Worm (Caenorhabditis elegans) whole organism, young adult: ENCODE measurements around the gene D1005.4.

Experiments
- B0261.1 ChIP-seq: sonication (generic microtip); optimal IDR thresholded peaks from 2 replicates; lab custom pipeline; 2016; ENCODE audit warnings: mild to moderate bottlenecking, missing genetic modification characterization, moderate library complexity, missing compliant biosample characterization
- C17E4.6 ChIP-seq: fragments of 200-800 bp; sonication (Bioruptor generic); IDR thresholded peaks from 2 replicates; pipeline ENCODE4 v1.3.6; 2022; ENCODE audit warnings: missing genetic modification reagents, missing genetic modification characterization, missing compliant biosample characterization
- F22D6.2 ChIP-seq: sonication (generic microtip); optimal IDR thresholded peaks from 2 replicates; lab custom pipeline; 2016; ENCODE audit warnings: mild to moderate bottlenecking, missing genetic modification characterization, missing compliant biosample characterization
- F37B4.10 ChIP-seq: fragments of 200-800 bp; sonication (Bioruptor generic); IDR thresholded peaks from 2 replicates; pipeline ENCODE4 v1.3.6; 2022; ENCODE audit warnings: missing genetic modification characterization, missing compliant biosample characterization
- F52B5.7 ChIP-seq: sonication (generic microtip); optimal IDR thresholded peaks from 2 replicates; lab custom pipeline; 2016; ENCODE audit warnings: mild to moderate bottlenecking, missing genetic modification characterization, missing compliant biosample characterization
- F57A8.1 ChIP-seq: fragments of 200-800 bp; sonication (Bioruptor generic); optimal IDR thresholded peaks from 2 replicates; lab custom pipeline; 2018; ENCODE audit warnings: mild to moderate bottlenecking, missing genetic modification characterization, moderate library complexity, missing compliant biosample characterization
- K11D2.4 ChIP-seq: fragments of 200-800 bp; sonication (Bioruptor generic); IDR thresholded peaks from 2 replicates; pipeline ENCODE4 v1.3.6; 2022; ENCODE audit warnings: missing genetic modification reagents, missing genetic modification characterization, missing compliant biosample characterization
- Y53G8AR.9 ChIP-seq: fragments of 200-800 bp; sonication (Bioruptor generic); conservative IDR thresholded peaks from 2 replicates; pipeline ENCODE4 v1.3.6; 2022; ENCODE audit warnings: missing genetic modification reagents, missing genetic modification characterization, missing compliant biosample characterization
- akir-1 ChIP-seq: fragments of 200-800 bp; sonication (Bioruptor generic); optimal IDR thresholded peaks from 2 replicates; lab custom pipeline; 2018; ENCODE audit warnings: mild to moderate bottlenecking, missing genetic modification characterization, moderate library complexity, missing compliant biosample characterization
- atf-7 ChIP-seq: sonication (generic microtip); optimal IDR thresholded peaks from 2 replicates; lab custom pipeline; 2017; ENCODE audit warnings: mild to moderate bottlenecking, missing genetic modification characterization, missing compliant biosample characterization
- bed-2 ChIP-seq: fragments of 200-800 bp; sonication (Bioruptor generic); IDR thresholded peaks from 2 replicates; pipeline ENCODE4 v1.3.6; 2022; ENCODE audit warnings: missing genetic modification reagents, missing genetic modification characterization, missing compliant biosample characterization
- cebp-1 ChIP-seq, 2 experiments: fragments of 200-800 bp in 1 of 2; sonication (Bioruptor generic) in 1 of 2; sonication (generic microtip) in 1 of 2; IDR thresholded peaks in 1 of 2; optimal IDR thresholded peaks in 1 of 2; 2 replicates each; pipeline versions ENCODE4 v1.3.6 to Lab custom; 2017 to 2022; ENCODE audit warnings: missing compliant biosample characterization in 2 of 2, missing genetic modification characterization in 2 of 2, mild to moderate bottlenecking in 1 of 2, missing genetic modification reagents in 1 of 2, moderate library complexity in 1 of 2
- cebp-2 ChIP-seq: fragments of 200-800 bp; sonication (Bioruptor generic); IDR thresholded peaks from 2 replicates; pipeline ENCODE4 v1.3.6; 2022; ENCODE audit warnings: missing genetic modification characterization, missing compliant biosample characterization
- ceh-27 ChIP-seq: fragments of 200-800 bp; sonication (Bioruptor generic); optimal IDR thresholded peaks from 2 replicates; lab custom pipeline; 2018; ENCODE audit warnings: mild to moderate bottlenecking, missing genetic modification characterization, moderate library complexity, missing compliant biosample characterization
- ceh-40 ChIP-seq: fragments of 200-800 bp; sonication (Bioruptor generic); IDR thresholded peaks from 2 replicates; pipeline ENCODE4 v1.3.6; 2022; ENCODE audit warnings: missing genetic modification characterization, missing compliant biosample characterization
- ceh-58 ChIP-seq: fragments of 200-800 bp; sonication (Bioruptor generic); IDR thresholded peaks from 2 replicates; pipeline ENCODE4 v1.3.6; 2022; ENCODE audit warnings: missing genetic modification characterization, missing compliant biosample characterization
- ceh-79 ChIP-seq: sonication (generic microtip); optimal IDR thresholded peaks from 2 replicates; lab custom pipeline; 2017; ENCODE audit warnings: mild to moderate bottlenecking, missing genetic modification characterization, missing compliant biosample characterization
- chd-7 ChIP-seq: sonication (generic microtip); optimal IDR thresholded peaks from 2 replicates; lab custom pipeline; 2016; ENCODE audit warnings: mild to moderate bottlenecking, missing genetic modification characterization, moderate library complexity, missing compliant biosample characterization
- dpff-1 ChIP-seq: sonication (generic microtip); optimal IDR thresholded peaks from 2 replicates; lab custom pipeline; 2017; ENCODE audit warnings: mild to moderate bottlenecking, missing genetic modification characterization, missing compliant biosample characterization
- egrh-3 ChIP-seq: fragments of 200-800 bp; sonication (Bioruptor generic); IDR thresholded peaks from 2 replicates; pipeline ENCODE4 v1.3.6; 2022; ENCODE audit warnings: missing genetic modification reagents, missing genetic modification characterization, missing compliant biosample characterization
- hmg-1.2 ChIP-seq: fragments of 200-800 bp; sonication (Bioruptor generic); IDR thresholded peaks from 2 replicates; pipeline ENCODE4 v1.3.6; 2022; ENCODE audit warnings: missing genetic modification reagents, missing genetic modification characterization, missing compliant biosample characterization
- hmg-20 ChIP-seq: fragments of 200-800 bp; sonication (Bioruptor generic); IDR thresholded peaks from 2 replicates; pipeline ENCODE4 v1.3.6; 2022; ENCODE audit warnings: missing genetic modification reagents, missing genetic modification characterization, missing compliant biosample characterization
- hrde-1 ChIP-seq: sonication (generic microtip); optimal IDR thresholded peaks from 2 replicates; lab custom pipeline; 2016; ENCODE audit warnings: missing genetic modification characterization, mild to moderate bottlenecking, missing compliant biosample characterization, moderate library complexity, missing genotype, missing genetic modification reagents, borderline replicate concordance
- let-526 ChIP-seq: fragments of 200-800 bp; sonication (Bioruptor generic); IDR thresholded peaks from 2 replicates; pipeline ENCODE4 v1.3.6; 2022; ENCODE audit warnings: missing genetic modification reagents, missing genetic modification characterization, missing compliant biosample characterization
- lsy-27 ChIP-seq: sonication (generic microtip); optimal IDR thresholded peaks from 2 replicates; lab custom pipeline; 2017; ENCODE audit warnings: missing genetic modification characterization, mild to moderate bottlenecking, missing compliant biosample characterization, antibody characterized with exemption, missing genotype, borderline replicate concordance; ENCODE audit not compliant: insufficient read depth
- madf-3 ChIP-seq: fragments of 200-800 bp; sonication (Bioruptor generic); IDR thresholded peaks from 2 replicates; pipeline ENCODE4 v1.3.6; 2022; ENCODE audit warnings: missing genetic modification reagents, missing genetic modification characterization, missing compliant biosample characterization
- mcd-1 ChIP-seq: fragments of 200-800 bp; sonication (Bioruptor generic); IDR thresholded peaks from 2 replicates; pipeline ENCODE4 v1.3.6; 2022; ENCODE audit warnings: missing genetic modification reagents, missing genetic modification characterization, missing compliant biosample characterization
- nfya-1 ChIP-seq: sonication (generic microtip); optimal IDR thresholded peaks from 2 replicates; lab custom pipeline; 2017; ENCODE audit warnings: antibody characterized with exemption, missing compliant biosample characterization, missing genetic modification characterization, borderline replicate concordance; ENCODE audit not compliant: insufficient read depth
- nfya-2 ChIP-seq: fragments of 200-800 bp; sonication (Bioruptor generic); IDR thresholded peaks from 2 replicates; pipeline ENCODE4 v1.3.6; 2022; ENCODE audit warnings: missing genetic modification reagents, missing genetic modification characterization, missing compliant biosample characterization
- snpc-3.4 ChIP-seq: sonication (generic microtip); optimal IDR thresholded peaks from 2 replicates; lab custom pipeline; 2017; ENCODE audit warnings: missing genetic modification characterization, mild to moderate bottlenecking, missing compliant biosample characterization, antibody characterized with exemption, moderate library complexity, missing genotype, missing genetic modification reagents
- tlf-1 ChIP-seq: fragments of 200-800 bp; sonication (Bioruptor generic); optimal IDR thresholded peaks from 2 replicates; lab custom pipeline; 2018; ENCODE audit warnings: mild to moderate bottlenecking, missing genetic modification characterization, missing compliant biosample characterization
- unc-62 ChIP-seq: fragments of 150-350 bp; optimal IDR thresholded peaks from 2 replicates; lab custom pipeline; 2014; ENCODE audit warnings: missing biosample characterization, missing genetic modification reagents, missing genetic modification characterization
- ztf-26 ChIP-seq: sonication (generic microtip); optimal IDR thresholded peaks from 2 replicates; lab custom pipeline; 2017; ENCODE audit warnings: missing genetic modification characterization, missing compliant biosample characterization
- ztf-28 ChIP-seq: fragments of 200-800 bp; sonication (Bioruptor generic); IDR thresholded peaks from 2 replicates; pipeline ENCODE4 v1.3.6; 2022; ENCODE audit warnings: missing genetic modification reagents, missing genetic modification characterization, missing compliant biosample characterization

Gene D1005.4

ce11 chrX:1464699-1465098, 20.9 kb downstream of the D1005.4 start, which contains the start of gene D1005.6:
TSS of gene D1005.6 (minus strand) at chrX:1464799.
- TF ChIP-seq Y53G8AR.9 (GFP tag; lab: Robert Waterston, UW) = no peak
- TF ChIP-seq ceh-58 (GFP tag; lab: Robert Waterston, UW) = no peak
- TF ChIP-seq ceh-40 (GFP tag; lab: Robert Waterston, UW) = no peak
- TF ChIP-seq dpff-1 (tag; lab: Kevin White, UChicago) = no peak
- no peak for TF ChIP-seq chd-7 (tag; lab: Kevin White, UChicago)

ce11 chrX:1459756-1460155, 25.9 kb downstream of the D1005.4 start:
- no peak for TF ChIP-seq mcd-1 (GFP tag; lab: Robert Waterston, UW)
- TF ChIP-seq hmg-20 (GFP tag; lab: Robert Waterston, UW) = no peak
- TF ChIP-seq akir-1 (GFP tag; lab: Kevin White, UChicago) = no peak
- no peak for TF ChIP-seq B0261.1 (tag; lab: Kevin White, UChicago)
- TF ChIP-seq ztf-28 (GFP tag; lab: Robert Waterston, UW) = no peak
- no peak for TF ChIP-seq ceh-79 (tag; lab: Kevin White, UChicago)
- no peak for TF ChIP-seq unc-62
- TF ChIP-seq K11D2.4 (GFP tag; lab: Robert Waterston, UW) = no peak
- no peak for TF ChIP-seq F52B5.7 (tag; lab: Kevin White, UChicago)
- TF ChIP-seq ceh-27 (GFP tag; lab: Kevin White, UChicago) = no peak
- TF ChIP-seq let-526 (GFP tag; lab: Robert Waterston, UW) = no peak
- TF ChIP-seq atf-7 (tag; lab: Kevin White, UChicago) = no peak
- TF ChIP-seq hrde-1 (tag; lab: Kevin White, UChicago) = no peak
- no peak for TF ChIP-seq hmg-1.2
- TF ChIP-seq cebp-1 (GFP tag; IDR thresholded peaks at IDR 0.05; lab: Robert Waterston, UW) = no peak
- no peak for TF ChIP-seq cebp-1 (tag; optimal IDR thresholded peaks at IDR 0.05; lab: Kevin White, UChicago)
- TF ChIP-seq ztf-26 (tag; lab: Kevin White, UChicago) = no peak
- no peak for TF ChIP-seq nfya-2 (GFP tag; lab: Robert Waterston, UW)

- no peak for TF ChIP-seq F37B4.10 (GFP tag; lab: Robert Waterston, UW)
- no peak for TF ChIP-seq ztf-26 (tag; lab: Kevin White, UChicago)
- TF ChIP-seq madf-3 (GFP tag; lab: Robert Waterston, UW) = no peak
- TF ChIP-seq F22D6.2 (tag; lab: Kevin White, UChicago) = no peak
- no peak for TF ChIP-seq cebp-2 (GFP tag; lab: Robert Waterston, UW)
- TF ChIP-seq tlf-1 = no peak
- no peak for TF ChIP-seq nfya-1 (tag; lab: Kevin White, UChicago)
- no peak for TF ChIP-seq egrh-3 (GFP tag; lab: Robert Waterston, UW)
- no peak for TF ChIP-seq C17E4.6 (GFP tag; lab: Robert Waterston, UW)
- TF ChIP-seq snpc-3.4 (tag; lab: Kevin White, UChicago) = no peak
- TF ChIP-seq bed-2 = no peak
- no peak for TF ChIP-seq lsy-27
- TF ChIP-seq F57A8.1 (GFP tag; lab: Kevin White, UChicago) = no peak
- TF ChIP-seq hrde-1 (tag; lab: Kevin White, UChicago) = no peak
Observed at ce11 chrX:1458793-1459192, 26.8 kb downstream of the D1005.4 start, which contains the start of gene D1005.2. TSS of gene D1005.2 (plus strand) at chrX:1459022.
